Worm (Caenorhabditis elegans): ENCODE measurements around the gene popl-5.

The popl-5 gene

ce11 chrIII:11444796-11445386 is 42.3 kb downstream of the popl-5 start (continued):
- TF ChIP-seq ceh-100 (GFP tag; IDR thresholded peaks at IDR 0.05) (no peak), mel-28 (tag; optimal IDR thresholded peaks at IDR 0.05; ENCODE audit: borderline replicate concordance) (no peak), nhr-27 (tag; optimal IDR thresholded peaks at IDR 0.05) (no peak), mes-4 (tag; optimal IDR thresholded peaks at IDR 0.05) (no peak), zfh-2 (GFP tag; conservative IDR thresholded peaks at IDR 0.05) (no peak), snpc-1.1 (tag; optimal IDR thresholded peaks at IDR 0.05; ENCODE audit: insufficient read depth) (no peak), bed-1 (GFP tag; IDR thresholded peaks at IDR 0.05) (no peak), B0019.2 (GFP tag; conservative IDR thresholded peaks at IDR 0.05) (no peak), lsl-1 (GFP tag; optimal IDR thresholded peaks at IDR 0.05) (no peak), lsy-27 (tag; optimal IDR thresholded peaks at IDR 0.05; ENCODE audit: borderline replicate concordance, insufficient read depth) (no peak), egl-44 (GFP tag; IDR thresholded peaks at IDR 0.05) (no peak), snpc-3.4 (tag; optimal IDR thresholded peaks at IDR 0.05) (no peak)

ce11 chrIII:11443408-11443994 is 43.6 kb downstream of the popl-5 start:
- TF ChIP-seq efl-1 (GFP tag; optimal IDR thresholded peaks at IDR 0.05) (no peak), snpc-4 (GFP tag; optimal IDR thresholded peaks at IDR 0.05) (no peak), snpc-4 (tag; optimal IDR thresholded peaks at IDR 0.05) (peak; percentile 37 to 74 (median 60)), akir-1 (GFP tag; optimal IDR thresholded peaks at IDR 0.05) (no peak), ekl-4 (GFP tag; IDR thresholded peaks at IDR 0.05) (no peak), T26A5.8 (tag; optimal IDR thresholded peaks at IDR 0.05) (no peak), bed-1 (GFP tag; IDR thresholded peaks at IDR 0.05) (no peak), C17E4.6 (GFP tag; IDR thresholded peaks at IDR 0.05) (no peak), lsl-1 (GFP tag; optimal IDR thresholded peaks at IDR 0.05) (no peak), cebp-1 (GFP tag; IDR thresholded peaks at IDR 0.05) (no peak), cebp-1 (tag; optimal IDR thresholded peaks at IDR 0.05) (peak; percentile 64), dpl-1 (GFP tag; optimal IDR thresholded peaks at IDR 0.05) (no peak), ztf-22 (GFP tag; optimal IDR thresholded peaks at IDR 0.05) (no peak)

- TF ChIP-seq nfyb-1 (GFP tag; IDR thresholded peaks at IDR 0.05), result no peak
- TF ChIP-seq mcd-1 (GFP tag; IDR thresholded peaks at IDR 0.05), result peak; percentile 51
- TF ChIP-seq cebp-1 (GFP tag; IDR thresholded peaks at IDR 0.05), result no peak
- peak; percentile 9 for TF ChIP-seq cebp-1 (tag; optimal IDR thresholded peaks at IDR 0.05)
- TF ChIP-seq egrh-3 (GFP tag; IDR thresholded peaks at IDR 0.05), result 0 out of 2 replicates have a peak, but pooled peaks have one; percentile 12
- no peak for TF ChIP-seq akir-1 (GFP tag; optimal IDR thresholded peaks at IDR 0.05)
- TF ChIP-seq nhr-80 (tag; optimal IDR thresholded peaks at IDR 0.05), result peak; percentile 48
Observed at ce11 chrIII:11442556-11442955, 44.6 kb downstream of the popl-5 start, which contains the start of gene sbp-1. Gene sbp-1 (minus strand): TSS chrIII:11442566.

All from whole organism, young adult.